Fruit fly (Drosophila melanogaster): ENCODE results near the gene Prosbeta2.

DNA sequence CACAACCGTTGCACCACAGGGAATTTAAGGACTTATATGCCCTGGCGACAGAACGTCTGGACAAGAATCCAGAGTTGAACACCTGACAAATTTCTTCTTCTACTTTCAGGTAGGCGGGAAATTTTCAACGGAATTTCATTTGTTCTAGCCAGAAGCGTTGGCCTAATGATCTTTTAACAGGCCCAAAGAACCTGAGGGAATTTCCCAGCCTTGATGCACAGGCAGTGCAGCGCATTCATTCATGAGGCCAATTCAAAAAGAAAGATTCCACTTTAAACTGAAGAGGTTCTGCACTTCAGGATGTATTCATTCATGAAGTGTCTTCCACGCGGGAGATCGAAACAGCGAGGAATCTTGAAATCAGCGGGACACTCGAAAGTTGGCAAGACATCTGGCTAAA, 39.8 kb downstream of the Prosbeta2 start:
- TF ChIP-seq CG33017 (tag; optimal IDR thresholded peaks at IDR 0.05) (no peak), CG7045 (GFP tag; optimal IDR thresholded peaks at IDR 0.05) (no peak)

Data from whole organism, adult.